Fruit fly (Drosophila melanogaster) whole organism, embryonic: ENCODE data around the gene CG14958.

Source experiments
- Adf1 ChIP-seq: fragments of 200-800 bp; sonication (Bioruptor generic); IDR thresholded peaks from 2 replicates; pipeline ENCODE4 v1.3.6; 2022; ENCODE audit warnings: missing biosample characterization, missing genetic modification characterization
- Asciz ChIP-seq: fragments of 200-800 bp; sonication (Bioruptor generic); optimal IDR thresholded peaks from 2 replicates; lab custom pipeline; 2017; ENCODE audit warnings: missing biosample characterization, mild to moderate bottlenecking, missing genetic modification characterization, missing genetic modification reagents
- Atf-2 ChIP-seq: fragments of 200-800 bp; sonication (Bioruptor generic); optimal IDR thresholded peaks from 2 replicates; lab custom pipeline; 2016; ENCODE audit warnings: missing biosample characterization, missing genetic modification characterization
- B-H2 ChIP-seq: fragments of 200-800 bp; sonication (Bioruptor generic); optimal IDR thresholded peaks from 2 replicates; lab custom pipeline; 2018; ENCODE audit warnings: missing biosample characterization, mild to moderate bottlenecking, missing genetic modification characterization
- BtbVII ChIP-seq: fragments of 200-800 bp; sonication (Bioruptor generic); optimal IDR thresholded peaks from 3 replicates; lab custom pipeline; 2017; ENCODE audit warnings: missing biosample characterization, mild to moderate bottlenecking, missing genetic modification characterization
- Bteb2 ChIP-seq: fragments of 200-800 bp; sonication (Bioruptor generic); optimal IDR thresholded peaks from 2 replicates; lab custom pipeline; 2016; ENCODE audit warnings: missing biosample characterization, missing genetic modification characterization
- CG11247 ChIP-seq: fragments of 200-800 bp; sonication (Bioruptor generic); IDR thresholded peaks from 2 replicates; pipeline ENCODE4 v1.3.6; 2022; ENCODE audit warnings: missing biosample characterization, missing genetic modification characterization
- CG11504 ChIP-seq: fragments of 200-800 bp; sonication (Bioruptor generic); optimal IDR thresholded peaks from 3 replicates; lab custom pipeline; 2019; ENCODE audit warnings: missing biosample characterization, mild to moderate bottlenecking, missing genetic modification characterization, moderate library complexity
- CG13624 ChIP-seq: fragments of 200-800 bp; sonication (Bioruptor generic); optimal IDR thresholded peaks from 2 replicates; lab custom pipeline; 2016; ENCODE audit warnings: missing biosample characterization, missing genetic modification characterization
- CG14014 ChIP-seq: fragments of 200-800 bp; sonication (Bioruptor generic); IDR thresholded peaks from 2 replicates; pipeline ENCODE4 v1.3.6; 2022; ENCODE audit warnings: missing biosample characterization, missing genetic modification characterization
- CG14860 ChIP-seq: fragments of 200-800 bp; sonication (Bioruptor generic); IDR thresholded peaks from 3 replicates; pipeline ENCODE4 v1.3.6; 2022; ENCODE audit warnings: missing biosample characterization, missing genetic modification characterization; ENCODE audit not compliant: partially characterized antibody
- CG1529 ChIP-seq: fragments of 200-800 bp; sonication (Bioruptor generic); optimal IDR thresholded peaks from 3 replicates; lab custom pipeline; 2018; ENCODE audit warnings: missing biosample characterization, missing genetic modification characterization
- CG15601 ChIP-seq: fragments of 200-800 bp; sonication (Bioruptor generic); optimal IDR thresholded peaks from 3 replicates; lab custom pipeline; 2019; ENCODE audit warnings: missing biosample characterization, mild to moderate bottlenecking, missing genetic modification characterization, moderate library complexity
- CG18619 ChIP-seq: fragments of 200-800 bp; sonication (Bioruptor generic); optimal IDR thresholded peaks from 3 replicates; lab custom pipeline; 2017; ENCODE audit warnings: missing biosample characterization, mild to moderate bottlenecking, missing genetic modification characterization
- CG3726 ChIP-seq: fragments of 200-800 bp; sonication (Bioruptor generic); IDR thresholded peaks from 3 replicates; pipeline ENCODE4, ENCODE4 v1.3.6; 2022; ENCODE audit warnings: missing biosample characterization, missing genetic modification characterization
- CG5953 ChIP-seq: fragments of 200-800 bp; sonication (Bioruptor generic); IDR thresholded peaks from 2 replicates; pipeline ENCODE4 v1.3.6; 2022; ENCODE audit warnings: missing biosample characterization, missing genetic modification characterization
- CG6791 ChIP-seq: fragments of 200-800 bp; sonication (Bioruptor generic); IDR thresholded peaks from 3 replicates; pipeline ENCODE4 v1.3.6; 2022; ENCODE audit warnings: missing biosample characterization, missing genetic modification characterization; ENCODE audit not compliant: partially characterized antibody
- CG7372 ChIP-seq: fragments of 200-800 bp; sonication (Bioruptor generic); IDR thresholded peaks from 2 replicates; pipeline ENCODE4 v1.3.6; 2022; ENCODE audit warnings: missing biosample characterization, missing genetic modification characterization
- CG7556 ChIP-seq: fragments of 200-800 bp; sonication (Bioruptor generic); optimal IDR thresholded peaks from 2 replicates; lab custom pipeline; 2017; ENCODE audit warnings: missing biosample characterization, mild to moderate bottlenecking, missing genetic modification characterization
- CG8089 ChIP-seq: fragments of 200-800 bp; sonication (Bioruptor generic); optimal IDR thresholded peaks from 3 replicates; lab custom pipeline; 2016; ENCODE audit warnings: missing biosample characterization, missing genetic modification characterization
- CG8765 ChIP-seq: fragments of 200-800 bp; sonication (Bioruptor generic); IDR thresholded peaks from 2 replicates; pipeline ENCODE4 v1.3.6; 2022; ENCODE audit warnings: missing biosample characterization, missing genetic modification characterization
- CG9215 ChIP-seq: fragments of 200-800 bp; sonication (Bioruptor generic); IDR thresholded peaks from 2 replicates; pipeline ENCODE4 v1.3.6; 2022; ENCODE audit warnings: missing biosample characterization, missing genetic modification characterization
- CG9609 ChIP-seq: fragments of 200-800 bp; sonication (Bioruptor generic); optimal IDR thresholded peaks from 3 replicates; lab custom pipeline; 2016; ENCODE audit warnings: missing biosample characterization, missing genetic modification characterization
- Chrac-16 ChIP-seq: fragments of 200-800 bp; sonication (Bioruptor generic); optimal IDR thresholded peaks from 3 replicates; lab custom pipeline; 2016; ENCODE audit warnings: missing biosample characterization, missing genetic modification characterization
- Dbx ChIP-seq: fragments of 200-800 bp; sonication (Bioruptor generic); IDR thresholded peaks from 3 replicates; pipeline ENCODE4 v1.3.6; 2022; ENCODE audit warnings: missing biosample characterization, missing genetic modification characterization
- Dfd ChIP-seq, 2 experiments: fragments of >200 bp; optimal IDR thresholded peaks; 2 replicates each; lab custom pipeline; 2017; ENCODE audit warnings: missing biosample characterization in 2 of 2, missing genetic modification characterization in 2 of 2
- Med ChIP-seq: fragments of 200-800 bp; sonication (Bioruptor generic); peaks from one replicate; lab custom pipeline; 2016; ENCODE audit warnings: missing biosample characterization, missing genetic modification characterization, mild to moderate bottlenecking, inconsistent platforms, moderate library complexity
- PHDP ChIP-seq: fragments of 200-800 bp; sonication (Bioruptor generic); optimal IDR thresholded peaks from 3 replicates; lab custom pipeline; 2018; ENCODE audit warnings: missing biosample characterization, mild to moderate bottlenecking, missing genetic modification characterization, moderate library complexity
- Ssrp ChIP-seq: fragments of 200-800 bp; sonication (Bioruptor generic); optimal IDR thresholded peaks from 2 replicates; lab custom pipeline; 2018; ENCODE audit warnings: missing biosample characterization, mild to moderate bottlenecking, missing genetic modification characterization, moderate library complexity
- Vsx1 ChIP-seq: fragments of 200-800 bp; sonication (Bioruptor generic); optimal IDR thresholded peaks from 2 replicates; lab custom pipeline; 2017; ENCODE audit warnings: missing biosample characterization, mild to moderate bottlenecking, missing genetic modification characterization, missing genetic modification reagents
- YL-1 ChIP-seq: fragments of 200-800 bp; sonication (Bioruptor generic); optimal IDR thresholded peaks from 3 replicates; lab custom pipeline; 2017; ENCODE audit warnings: missing biosample characterization, mild to moderate bottlenecking, missing genetic modification characterization
- ac ChIP-seq: fragments of 200-800 bp; sonication (Bioruptor generic); optimal IDR thresholded peaks from 3 replicates; lab custom pipeline; 2017; ENCODE audit warnings: missing biosample characterization, mild to moderate bottlenecking, missing genetic modification characterization
- bab2 ChIP-seq: fragments of 200-800 bp; sonication (Bioruptor generic); optimal IDR thresholded peaks from 2 replicates; lab custom pipeline; 2016; ENCODE audit warnings: missing biosample characterization, missing genetic modification characterization
- chm ChIP-seq: fragments of 200-800 bp; sonication (Bioruptor generic); IDR thresholded peaks from 2 replicates; pipeline ENCODE4 v1.3.6; 2022; ENCODE audit warnings: missing biosample characterization, missing genetic modification characterization
- disco-r ChIP-seq: fragments of 200-800 bp; sonication (Bioruptor generic); optimal IDR thresholded peaks from 2 replicates; lab custom pipeline; 2016; ENCODE audit warnings: missing biosample characterization, missing genetic modification characterization
- ems ChIP-seq: fragments of 200-800 bp; sonication (Bioruptor generic); optimal IDR thresholded peaks from 3 replicates; lab custom pipeline; 2016; ENCODE audit warnings: missing biosample characterization, missing genetic modification characterization
- eve ChIP-seq, 2 experiments: fragments of >200 bp; optimal IDR thresholded peaks; 2 replicates each; lab custom pipeline; 2017; ENCODE audit warnings: missing biosample characterization in 2 of 2, missing genetic modification characterization in 2 of 2
- fd96Cb ChIP-seq: fragments of 200-800 bp; sonication (Bioruptor generic); optimal IDR thresholded peaks from 2 replicates; lab custom pipeline; 2018; ENCODE audit warnings: missing biosample characterization, mild to moderate bottlenecking, missing genetic modification characterization, moderate library complexity
- kay ChIP-seq: fragments of 200-800 bp; sonication (Bioruptor generic); optimal IDR thresholded peaks from 2 replicates; lab custom pipeline; 2016; ENCODE audit warnings: missing biosample characterization, missing genetic modification characterization
- ken ChIP-seq: fragments of 200-800 bp; sonication (Bioruptor generic); IDR thresholded peaks from 3 replicates; pipeline ENCODE4 v1.3.6; 2022; ENCODE audit warnings: missing biosample characterization, missing genetic modification characterization
- klu ChIP-seq: fragments of 200-800 bp; sonication (Bioruptor generic); IDR thresholded peaks from 2 replicates; pipeline ENCODE4 v1.3.6; 2022; ENCODE audit warnings: missing biosample characterization, missing genetic modification characterization
- lmd ChIP-seq: fragments of 200-800 bp; sonication (Bioruptor generic); IDR thresholded peaks from 2 replicates; pipeline ENCODE4 v1.3.6; 2022; ENCODE audit warnings: missing biosample characterization, missing genetic modification characterization
- lov ChIP-seq, 2 experiments: fragments of 200-800 bp in 1 of 2; fragments of >200 bp in 1 of 2; sonication (Bioruptor generic) in 1 of 2; IDR thresholded peaks in 1 of 2; optimal IDR thresholded peaks in 1 of 2; 2 replicates in 1 of 2; 3 replicates in 1 of 2; pipeline versions ENCODE4 v1.3.6 to Lab custom; 2017 to 2022; ENCODE audit warnings: missing biosample characterization in 1 of 2, missing genetic modification characterization in 1 of 2
- maf-S ChIP-seq: fragments of 200-800 bp; sonication (Bioruptor generic); optimal IDR thresholded peaks from 2 replicates; lab custom pipeline; 2016; ENCODE audit warnings: missing biosample characterization, missing genetic modification characterization
- schlank ChIP-seq: fragments of 200-800 bp; sonication (Bioruptor generic); optimal IDR thresholded peaks from 2 replicates; lab custom pipeline; 2018; ENCODE audit warnings: missing biosample characterization, mild to moderate bottlenecking, missing genetic modification characterization
- sens-2 ChIP-seq: fragments of 200-800 bp; sonication (Bioruptor generic); IDR thresholded peaks from 2 replicates; pipeline ENCODE4 v1.3.6; 2022; ENCODE audit warnings: missing biosample characterization, missing genetic modification characterization
- seq ChIP-seq: fragments of 200-800 bp; sonication (Bioruptor generic); IDR thresholded peaks from 2 replicates; pipeline ENCODE4 v1.3.6; 2022; ENCODE audit warnings: missing biosample characterization, missing genetic modification characterization
- slou ChIP-seq: fragments of 200-800 bp; sonication (Bioruptor generic); optimal IDR thresholded peaks from 3 replicates; lab custom pipeline; 2016; ENCODE audit warnings: missing biosample characterization, missing genetic modification characterization
- ttk ChIP-seq: fragments of 200-800 bp; sonication (Bioruptor generic); IDR thresholded peaks from 2 replicates; pipeline ENCODE4 v2.1.2; 2022; ENCODE audit warnings: missing biosample characterization, missing genetic modification characterization
- wdn ChIP-seq: fragments of 200-800 bp; sonication (Bioruptor generic); IDR thresholded peaks from 2 replicates; pipeline ENCODE4 v1.3.6; 2022; ENCODE audit warnings: missing biosample characterization, missing genetic modification characterization
- zfh2 ChIP-seq: fragments of 200-800 bp; sonication (Bioruptor generic); optimal IDR thresholded peaks from 2 replicates; lab custom pipeline; 2016; ENCODE audit warnings: missing biosample characterization, missing genetic modification characterization

The CG14958 gene

dm6 chr3L:3178530-3179096 lies 11.2 kb upstream of the CG14958 start, which contains the start of the genes MnM and Girdin (continued):
- TF ChIP-seq Ssrp (tag; lab: Kevin White, UChicago) (peak; percentile 46), CG7372 (GFP tag; lab: Robert Waterston, UW) (0 out of 2 replicates have a peak, but pooled peaks have one; percentile 11), CG13624 (GFP tag; lab: Kevin White, UChicago) (peak; percentile 80), CG3726 (GFP tag; lab: Robert Waterston, UW) (no peak), Adf1 (GFP tag; lab: Robert Waterston, UW) (no peak), ems (GFP tag; lab: Kevin White, UChicago) (peak; percentile 50), maf-S (peak; percentile 75), CG7556 (no peak), BtbVII (GFP tag; lab: Kevin White, UChicago) (no peak), Bteb2 (peak; percentile 69), bab2 (GFP tag; lab: Kevin White, UChicago) (peak; percentile 73), CG11247 (GFP tag; lab: Robert Waterston, UW) (peak; percentile 34; the same call in 1 of the 2 replicates), slou (GFP tag; lab: Kevin White, UChicago) (no peak), CG1529 (no peak), wdn (no peak), chm (GFP tag; lab: Robert Waterston, UW) (no peak), zfh2 (GFP tag; lab: Kevin White, UChicago) (peak; percentile 91), kay (GFP tag; lab: Kevin White, UChicago) (peak; percentile 44), schlank (tag; lab: Kevin White, UChicago) (no peak), Med (GFP tag; lab: Kevin White, UChicago) (peak; percentile 94), lmd (GFP tag; lab: Robert Waterston, UW) (peak; percentile 56), Atf-2 (peak; percentile 70), CG9215 (peak; percentile 67), CG8089 (GFP tag; lab: Kevin White, UChicago) (peak; percentile 64), seq (no peak), ken (0 out of 3 replicates have a peak, but pooled peaks have one; percentile 31), Asciz (GFP tag; lab: Kevin White, UChicago) (no peak), CG15601 (tag; lab: Kevin White, UChicago) (no peak), CG14860 (GFP tag; lab: Robert Waterston, UW) (peak; percentile 80), Dbx (GFP tag; lab: Robert Waterston, UW) (peak; percentile 61), CG14014 (GFP tag; lab: Robert Waterston, UW) (peak; percentile 37; the same call in 1 of the 2 replicates), disco-r (GFP tag; lab: Kevin White, UChicago) (peak; percentile 44), Dfd (GFP tag; optimal IDR thresholded peaks at IDR 0.05; lab: Kevin White, UChicago) (no peak), CG18619 (GFP tag; lab: Kevin White, UChicago) (peak; percentile 36), CG9609 (peak; percentile 79), PHDP (tag; lab: Kevin White, UChicago) (no peak), lov (optimal IDR thresholded peaks at IDR 0.05; lab: Kevin White, UChicago) (no peak), lov (GFP tag; IDR thresholded peaks at IDR 0.05; lab: Robert Waterston, UW) (no peak), Chrac-16 (peak; percentile 61), YL-1 (peak; percentile 19), ac (GFP tag; lab: Kevin White, UChicago) (no peak), Vsx1 (GFP tag; lab: Kevin White, UChicago) (no peak), klu (0 out of 2 replicates have a peak, but pooled peaks have one; percentile 13), ttk (GFP tag; lab: Robert Waterston, UW) (no peak), sens-2 (GFP tag; lab: Robert Waterston, UW) (no peak), CG8765 (GFP tag; lab: Robert Waterston, UW) (no peak), CG11504 (tag; lab: Kevin White, UChicago) (no peak), eve (GFP tag; optimal IDR thresholded peaks at IDR 0.05; lab: Kevin White, UChicago) (no peak), CG6791 (peak; percentile 69; the same call in 1 of the 3 replicates), fd96Cb (peak; percentile 16), B-H2 (GFP tag; lab: Kevin White, UChicago) (no peak), CG5953 (no peak)
